Fruit fly (Drosophila melanogaster) whole organism, embryonic: ENCODE data around the gene Sirup.

Source experiments
- Atf3 ChIP-seq: fragments of 200-800 bp; sonication (Bioruptor generic); optimal IDR thresholded peaks from 3 replicates; lab custom pipeline; 2016; ENCODE audit warnings: missing biosample characterization, missing genetic modification characterization
- BtbVII ChIP-seq: fragments of 200-800 bp; sonication (Bioruptor generic); optimal IDR thresholded peaks from 3 replicates; lab custom pipeline; 2017; ENCODE audit warnings: missing biosample characterization, mild to moderate bottlenecking, missing genetic modification characterization
- CG10462 ChIP-seq: fragments of 200-800 bp; sonication (Bioruptor generic); optimal IDR thresholded peaks from 2 replicates; lab custom pipeline; 2016; ENCODE audit warnings: missing biosample characterization, missing genetic modification characterization
- CG10543 ChIP-seq: fragments of 200-800 bp; sonication (Bioruptor generic); optimal IDR thresholded peaks from 3 replicates; lab custom pipeline; 2017; ENCODE audit warnings: missing biosample characterization, mild to moderate bottlenecking, missing genetic modification characterization, moderate library complexity
- CG10979 ChIP-seq: fragments of 200-800 bp; sonication (Bioruptor generic); optimal IDR thresholded peaks from 2 replicates; lab custom pipeline; 2018; ENCODE audit warnings: missing biosample characterization, mild to moderate bottlenecking, missing genetic modification characterization, moderate library complexity
- CG11504 ChIP-seq: fragments of 200-800 bp; sonication (Bioruptor generic); optimal IDR thresholded peaks from 3 replicates; lab custom pipeline; 2019; ENCODE audit warnings: missing biosample characterization, mild to moderate bottlenecking, missing genetic modification characterization, moderate library complexity
- CG12104 ChIP-seq: fragments of 200-800 bp; sonication (Bioruptor generic); optimal IDR thresholded peaks from 3 replicates; lab custom pipeline; 2016; ENCODE audit warnings: missing biosample characterization, missing genetic modification characterization
- CG12769 ChIP-seq: fragments of 200-800 bp; sonication (Bioruptor generic); optimal IDR thresholded peaks from 2 replicates; lab custom pipeline; 2019; ENCODE audit warnings: missing biosample characterization, mild to moderate bottlenecking, missing genetic modification characterization, moderate library complexity
- CG13287 ChIP-seq: fragments of 200-800 bp; sonication (Bioruptor generic); IDR thresholded peaks from 2 replicates; pipeline ENCODE4 v1.3.6; 2022; ENCODE audit warnings: missing biosample characterization, missing genetic modification characterization; ENCODE audit not compliant: partially characterized antibody
- CG13894 ChIP-seq: fragments of 200-800 bp; sonication (Bioruptor generic); optimal IDR thresholded peaks from 3 replicates; lab custom pipeline; 2018; ENCODE audit warnings: missing biosample characterization, mild to moderate bottlenecking, missing genetic modification characterization, moderate library complexity
- CG15269 ChIP-seq: fragments of 200-800 bp; sonication (Bioruptor generic); optimal IDR thresholded peaks from 2 replicates; lab custom pipeline; 2018; ENCODE audit warnings: missing biosample characterization, mild to moderate bottlenecking, missing genetic modification characterization, moderate library complexity
- CG15514 ChIP-seq: fragments of 200-800 bp; sonication (Bioruptor generic); optimal IDR thresholded peaks from 3 replicates; lab custom pipeline; 2017; ENCODE audit warnings: missing biosample characterization, missing genetic modification characterization, mild to moderate bottlenecking, moderate library complexity, missing genetic modification reagents
- CG2199 ChIP-seq: fragments of 200-800 bp; sonication (Bioruptor generic); IDR thresholded peaks from 3 replicates; pipeline ENCODE4 v1.3.6; 2022; ENCODE audit warnings: missing biosample characterization, missing genetic modification characterization
- CG31224 ChIP-seq: fragments of 200-800 bp; sonication (Bioruptor generic); IDR thresholded peaks from 2 replicates; pipeline ENCODE4 v1.3.6; 2022; ENCODE audit warnings: missing biosample characterization, missing genetic modification characterization
- CG3281 ChIP-seq: fragments of 200-800 bp; sonication (Bioruptor generic); optimal IDR thresholded peaks from 3 replicates; lab custom pipeline; 2017; ENCODE audit warnings: missing biosample characterization, mild to moderate bottlenecking, missing genetic modification characterization
- CG34376 ChIP-seq: fragments of 200-800 bp; sonication (Bioruptor generic); optimal IDR thresholded peaks from 2 replicates; lab custom pipeline; 2018; ENCODE audit warnings: missing biosample characterization, mild to moderate bottlenecking, missing genetic modification characterization
- CG3838 ChIP-seq: fragments of 200-800 bp; sonication (Bioruptor generic); optimal IDR thresholded peaks from 3 replicates; lab custom pipeline; 2016; ENCODE audit warnings: missing biosample characterization, missing genetic modification characterization
- CG3995 ChIP-seq: fragments of 200-800 bp; sonication (Bioruptor generic); optimal IDR thresholded peaks from 3 replicates; lab custom pipeline; 2016; ENCODE audit warnings: missing biosample characterization, missing genetic modification characterization
- CG42726 ChIP-seq: fragments of 200-800 bp; sonication (Bioruptor generic); IDR thresholded peaks from 2 replicates; pipeline ENCODE4 v1.3.6; 2022; ENCODE audit warnings: missing biosample characterization, missing genetic modification characterization; ENCODE audit not compliant: partially characterized antibody
- CG4282 ChIP-seq: fragments of 200-800 bp; sonication (Bioruptor generic); optimal IDR thresholded peaks from 2 replicates; lab custom pipeline; 2016; ENCODE audit warnings: missing biosample characterization, missing genetic modification characterization
- CG9932 ChIP-seq: fragments of 200-800 bp; sonication (Bioruptor generic); IDR thresholded peaks from 2 replicates; pipeline ENCODE4 v1.3.6; 2022; ENCODE audit warnings: missing biosample characterization, missing genetic modification characterization
- CTCF ChIP-seq: fragments of 200-800 bp; sonication (Bioruptor generic); optimal IDR thresholded peaks from 2 replicates; lab custom pipeline; 2017; ENCODE audit warnings: missing biosample characterization, mild to moderate bottlenecking, missing genetic modification characterization, moderate library complexity
- Camta ChIP-seq: fragments of 200-800 bp; sonication (Bioruptor generic); optimal IDR thresholded peaks from 2 replicates; lab custom pipeline; 2016; ENCODE audit warnings: missing biosample characterization, missing genetic modification characterization
- D ChIP-seq, 2 experiments: fragments of 200-800 bp in 1 of 2; fragments of >200 bp in 1 of 2; sonication (Bioruptor generic) in 1 of 2; optimal IDR thresholded peaks; 2 replicates in 1 of 2; 3 replicates in 1 of 2; lab custom pipeline; 2017; ENCODE audit warnings: mild to moderate bottlenecking in 1 of 2, missing biosample characterization in 1 of 2, missing genetic modification characterization in 1 of 2, missing genetic modification reagents in 1 of 2
- Deaf1 ChIP-seq: fragments of 200-800 bp; optimal IDR thresholded peaks from 3 replicates; lab custom pipeline; 2019; ENCODE audit warnings: missing biosample characterization, mild to moderate bottlenecking, missing genetic modification characterization, moderate library complexity
- Fer1 ChIP-seq: fragments of 200-800 bp; sonication (Bioruptor generic); optimal IDR thresholded peaks from 2 replicates; lab custom pipeline; 2017; ENCODE audit warnings: missing biosample characterization, mild to moderate bottlenecking, missing genetic modification characterization
- Jarid2 ChIP-seq: fragments of 200-800 bp; sonication (Bioruptor generic); optimal IDR thresholded peaks from 3 replicates; lab custom pipeline; 2017; ENCODE audit warnings: mild to moderate bottlenecking, missing biosample characterization, missing genetic modification reagents, missing genetic modification characterization
- Lhr ChIP-seq: fragments of 200-800 bp; sonication (Bioruptor generic); optimal IDR thresholded peaks from 3 replicates; lab custom pipeline; 2017; ENCODE audit warnings: mild to moderate bottlenecking, missing biosample characterization, missing genetic modification reagents, missing genetic modification characterization
- Med ChIP-seq: fragments of 200-800 bp; sonication (Bioruptor generic); peaks from one replicate; lab custom pipeline; 2016; ENCODE audit warnings: missing biosample characterization, missing genetic modification characterization, mild to moderate bottlenecking, inconsistent platforms, moderate library complexity
- Pdp1 ChIP-seq, 2 experiments: fragments of 200-800 bp; sonication (Bioruptor generic); optimal IDR thresholded peaks; 3 replicates each; lab custom pipeline; 2016; ENCODE audit warnings: missing biosample characterization in 2 of 2, missing genetic modification characterization in 2 of 2, mild to moderate bottlenecking in 1 of 2, moderate library complexity in 1 of 2
- Rfx ChIP-seq: fragments of 200-800 bp; sonication (Bioruptor generic); IDR thresholded peaks from 2 replicates; pipeline ENCODE4 v1.3.6; 2022; ENCODE audit warnings: missing biosample characterization, missing genetic modification characterization
- TFAM ChIP-seq: fragments of 200-800 bp; sonication (Bioruptor generic); optimal IDR thresholded peaks from 2 replicates; lab custom pipeline; 2017; ENCODE audit warnings: missing biosample characterization, missing genetic modification characterization, inconsistent platforms
- Trl ChIP-seq, 3 experiments: fragments of >200 bp in 2 of 3; fragments of 200-800 bp in 1 of 3; sonication (Bioruptor generic) in 1 of 3; optimal IDR thresholded peaks; 2 replicates in 1 of 3; 3 replicates in 2 of 3; lab custom pipeline; 2016 to 2017; ENCODE audit warnings: missing biosample characterization in 1 of 3, missing genetic modification characterization in 1 of 3
- abd-A ChIP-seq: fragments of 200-800 bp; sonication (Bioruptor generic); optimal IDR thresholded peaks from 3 replicates; lab custom pipeline; 2019; ENCODE audit warnings: missing biosample characterization, mild to moderate bottlenecking, missing genetic modification characterization, moderate library complexity
- chinmo ChIP-seq: fragments of 200-800 bp; sonication (Bioruptor generic); IDR thresholded peaks from 4 replicates; pipeline ENCODE4 v1.3.6; 2022; ENCODE audit warnings: missing biosample characterization, missing genetic modification characterization; ENCODE audit not compliant: partially characterized antibody
- chm ChIP-seq: fragments of 200-800 bp; sonication (Bioruptor generic); IDR thresholded peaks from 2 replicates; pipeline ENCODE4 v1.3.6; 2022; ENCODE audit warnings: missing biosample characterization, missing genetic modification characterization
- ci ChIP-seq: fragments of 200-800 bp; sonication (Bioruptor generic); IDR thresholded peaks from 3 replicates; pipeline ENCODE4 v1.3.6; 2022; ENCODE audit warnings: missing biosample characterization, missing genetic modification characterization
- esg ChIP-seq: fragments of 200-800 bp; sonication (Bioruptor generic); conservative IDR thresholded peaks from 2 replicates; pipeline ENCODE4 v1.3.6; 2022; ENCODE audit warnings: missing biosample characterization, missing genetic modification characterization
- kay ChIP-seq: fragments of 200-800 bp; sonication (Bioruptor generic); optimal IDR thresholded peaks from 2 replicates; lab custom pipeline; 2016; ENCODE audit warnings: missing biosample characterization, missing genetic modification characterization
- ken ChIP-seq: fragments of 200-800 bp; sonication (Bioruptor generic); IDR thresholded peaks from 3 replicates; pipeline ENCODE4 v1.3.6; 2022; ENCODE audit warnings: missing biosample characterization, missing genetic modification characterization
- nerfin-1 ChIP-seq: fragments of 200-800 bp; sonication (Bioruptor generic); optimal IDR thresholded peaks from 3 replicates; lab custom pipeline; 2019; ENCODE audit warnings: missing biosample characterization, mild to moderate bottlenecking, missing genetic modification characterization, moderate library complexity
- nerfin-2 ChIP-seq: fragments of 200-800 bp; sonication (Bioruptor generic); IDR thresholded peaks from 2 replicates; pipeline ENCODE4 v1.3.6; 2022; ENCODE audit warnings: missing biosample characterization, missing genetic modification characterization; ENCODE audit not compliant: partially characterized antibody
- scrt ChIP-seq: fragments of 200-800 bp; sonication (Bioruptor generic); optimal IDR thresholded peaks from 2 replicates; lab custom pipeline; 2018; ENCODE audit warnings: missing biosample characterization, mild to moderate bottlenecking, missing genetic modification characterization, moderate library complexity
- sd ChIP-seq: fragments of 200-800 bp; sonication (Bioruptor generic); optimal IDR thresholded peaks from 3 replicates; lab custom pipeline; 2018; ENCODE audit warnings: missing biosample characterization, mild to moderate bottlenecking, missing genetic modification characterization, moderate library complexity
- sens ChIP-seq: fragments of 200-800 bp; sonication (Bioruptor generic); peaks from one replicate; lab custom pipeline; 2016; ENCODE audit warnings: missing biosample characterization, missing genetic modification characterization
- sqz ChIP-seq: fragments of 200-800 bp; sonication (Bioruptor generic); optimal IDR thresholded peaks from 3 replicates; lab custom pipeline; 2018; ENCODE audit warnings: missing biosample characterization, mild to moderate bottlenecking, missing genetic modification characterization

Gene Sirup

DNA sequence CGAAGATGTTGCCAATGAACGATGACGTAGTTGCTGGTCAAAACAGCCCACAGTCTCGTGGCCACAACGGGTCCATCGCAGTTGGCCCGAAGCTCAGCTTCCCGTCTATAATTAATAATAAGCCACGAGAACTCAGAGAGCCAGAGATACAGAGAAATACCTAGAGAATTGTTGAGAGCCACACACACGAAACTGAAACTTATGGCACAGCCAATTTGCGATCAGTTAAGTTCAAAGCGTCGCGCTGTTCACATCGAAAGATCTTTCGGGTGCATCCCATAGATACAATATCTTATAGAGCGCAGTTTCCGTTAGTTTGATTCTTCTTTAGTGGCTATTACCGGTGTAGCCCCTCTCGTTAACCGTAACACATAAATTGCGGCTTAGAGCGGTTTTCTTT is 13.9 kb downstream of the Sirup start:
- TF ChIP-seq CG13287 (GFP tag; lab: Robert Waterston, UW): peak; percentile 46
- peak; percentile 9 for TF ChIP-seq CG15514 (GFP tag; lab: Kevin White, UChicago)
- peak in 1 of 2 experiments; percentile 8 for TF ChIP-seq Pdp1 (GFP tag; optimal IDR thresholded peaks at IDR 0.05; lab: Kevin White, UChicago)
- no peak for TF ChIP-seq ken (GFP tag; lab: Robert Waterston, UW)
- TF ChIP-seq Trl (optimal IDR thresholded peaks at IDR 0.05; lab: Kevin White, UChicago): peak; percentile 4 to 58
- no peak for TF ChIP-seq Trl (GFP tag; optimal IDR thresholded peaks at IDR 0.05; lab: Kevin White, UChicago)
- TF ChIP-seq kay (GFP tag; lab: Kevin White, UChicago): no peak
- peak; percentile 88; the same call in 3 of the 4 replicates for TF ChIP-seq chinmo (GFP tag; lab: Robert Waterston, UW)
- peak; percentile 39 for TF ChIP-seq Deaf1
- no peak for TF ChIP-seq sqz (GFP tag; lab: Kevin White, UChicago)
- peak; percentile 40 for TF ChIP-seq CG10543 (GFP tag; lab: Kevin White, UChicago)
- peak; percentile 1 for TF ChIP-seq CG12769 (tag; lab: Kevin White, UChicago)
- TF ChIP-seq chm (GFP tag; lab: Robert Waterston, UW): 0 out of 2 replicates have a peak, but pooled peaks have one; percentile 31
- no peak for TF ChIP-seq Fer1 (GFP tag; lab: Kevin White, UChicago)
- peak; percentile 70 for TF ChIP-seq Med
- no peak for TF ChIP-seq CG12104 (GFP tag; lab: Kevin White, UChicago)
- no peak for TF ChIP-seq CG10462 (GFP tag; lab: Kevin White, UChicago)
- peak; percentile 38; the same call in 1 of the 3 replicates for TF ChIP-seq ci
- peak; percentile 41 for TF ChIP-seq BtbVII
- TF ChIP-seq CG9932: peak; percentile 21; the same call in 1 of the 2 replicates
- TF ChIP-seq CG2199 (GFP tag; lab: Robert Waterston, UW): 0 out of 3 replicates have a peak, but pooled peaks have one; percentile 61
- peak; percentile 30 for TF ChIP-seq CG15269
- TF ChIP-seq sens (GFP tag; lab: Kevin White, UChicago): peak; percentile 49
- TF ChIP-seq CG34376 (GFP tag; lab: Kevin White, UChicago): peak; percentile 12
- peak; percentile 59 for TF ChIP-seq Jarid2 (GFP tag; lab: Kevin White, UChicago)
- TF ChIP-seq CG13894: peak; percentile 38
- peak; percentile 27 for TF ChIP-seq abd-A
- peak; percentile 12 for TF ChIP-seq CG11504
- peak; percentile 81 for TF ChIP-seq sd (tag; lab: Kevin White, UChicago)

- TF ChIP-seq CG10979 (tag; lab: Kevin White, UChicago): peak; percentile 47
- TF ChIP-seq TFAM (GFP tag; lab: Kevin White, UChicago): no peak
- 0 out of 3 replicates have a peak, but pooled peaks have one; percentile 50 for TF ChIP-seq CG2199 (GFP tag; lab: Robert Waterston, UW)
- TF ChIP-seq CG3281 (GFP tag; lab: Kevin White, UChicago): no peak
- TF ChIP-seq sens (GFP tag; lab: Kevin White, UChicago): peak; percentile 1
- no peak for TF ChIP-seq CG31224 (GFP tag; lab: Robert Waterston, UW)
- 0 out of 4 replicates have a peak, but pooled peaks have one; percentile 1 for TF ChIP-seq chinmo (GFP tag; lab: Robert Waterston, UW)
- TF ChIP-seq CTCF (GFP tag; lab: Kevin White, UChicago): peak; percentile 83
Measured at dm6 chr2L:8024325-8024724, 25.7 kb downstream of the Sirup start.

- TF ChIP-seq scrt (no peak), esg (GFP tag; lab: Robert Waterston, UW) (no peak), sens (GFP tag; lab: Kevin White, UChicago) (peak; percentile 25), nerfin-2 (GFP tag; lab: Robert Waterston, UW) (peak; percentile 37; the same call in 1 of the 2 replicates), CG42726 (GFP tag; lab: Robert Waterston, UW) (peak; percentile 4; the same call in 1 of the 2 replicates), Rfx (no peak), CG3995 (GFP tag; lab: Kevin White, UChicago) (no peak), Lhr (GFP tag; lab: Kevin White, UChicago) (peak; percentile 60), nerfin-1 (tag; lab: Kevin White, UChicago) (peak; percentile 92), Atf3 (no peak), Camta (GFP tag; lab: Kevin White, UChicago) (peak; percentile 4), D (optimal IDR thresholded peaks at IDR 0.05; lab: Kevin White, UChicago) (peak; percentile 42), D (GFP tag; optimal IDR thresholded peaks at IDR 0.05; lab: Kevin White, UChicago) (no peak), CG3838 (GFP tag; lab: Kevin White, UChicago) (no peak), CG4282 (GFP tag; lab: Kevin White, UChicago) (no peak)
Measured at dm6 chr2L:8029160-8029852, 30.6 kb downstream of the Sirup start, which contains the start of gene baf. Gene baf, plus strand, starts transcription at chr2L:8029462.
